Worm (Caenorhabditis elegans) whole organism, L2 larva: Measurements from ENCODE around the gene D1053.3.

ENCODE experiments used
- C34F6.9 ChIP-seq: fragments of 150-350 bp; optimal IDR thresholded peaks from 2 replicates; lab custom pipeline; 2014; ENCODE audit warnings: missing biosample characterization, missing genetic modification characterization
- F13H6.1 ChIP-seq: sonication (generic microtip); optimal IDR thresholded peaks from 2 replicates; lab custom pipeline; 2016; ENCODE audit warnings: missing genetic modification characterization, missing compliant biosample characterization
- Y55F3AM.14 ChIP-seq: fragments of 200-800 bp; sonication (Bioruptor generic); optimal IDR thresholded peaks from 2 replicates; lab custom pipeline; 2018; ENCODE audit warnings: mild to moderate bottlenecking, missing genetic modification characterization, missing compliant biosample characterization
- ZK546.5 ChIP-seq: sonication (generic microtip); optimal IDR thresholded peaks from 2 replicates; lab custom pipeline; 2017; ENCODE audit warnings: missing biosample characterization, missing genetic modification characterization
- alr-1 ChIP-seq: fragments of 150-350 bp; optimal IDR thresholded peaks from 2 replicates; lab custom pipeline; 2014; ENCODE audit warnings: missing biosample characterization, missing genetic modification characterization
- aly-2 ChIP-seq: fragments of 150-350 bp; optimal IDR thresholded peaks from 2 replicates; lab custom pipeline; 2014; ENCODE audit warnings: missing biosample characterization, missing genetic modification characterization
- ama-1 ChIP-seq: fragments of 150-350 bp; optimal IDR thresholded peaks from 2 replicates; lab custom pipeline; 2018; ENCODE audit warnings: inconsistent platforms
- ceh-82 ChIP-seq: fragments of 150-350 bp; optimal IDR thresholded peaks from 2 replicates; lab custom pipeline; 2014; ENCODE audit warnings: missing biosample characterization, missing genetic modification characterization
- crh-2 ChIP-seq: sonication (generic microtip); optimal IDR thresholded peaks from 2 replicates; lab custom pipeline; 2017; ENCODE audit warnings: missing biosample characterization, missing genetic modification characterization
- elt-3 ChIP-seq: sonication (generic microtip); optimal IDR thresholded peaks from 2 replicates; lab custom pipeline; 2017; ENCODE audit warnings: missing biosample characterization, missing genetic modification characterization
- gmeb-1 ChIP-seq: fragments of 150-350 bp; optimal IDR thresholded peaks from 2 replicates; lab custom pipeline; 2014; ENCODE audit warnings: missing biosample characterization, missing genetic modification characterization
- lin-11 ChIP-seq: fragments of 150-350 bp; sonication (generic microtip); optimal IDR thresholded peaks from 2 replicates; lab custom pipeline; 2014; ENCODE audit warnings: missing biosample characterization, missing genetic modification characterization, inconsistent platforms, mixed read lengths
- lin-13 ChIP-seq: fragments of 150-350 bp; optimal IDR thresholded peaks from 2 replicates; lab custom pipeline; 2014; ENCODE audit warnings: missing biosample characterization, missing genetic modification reagents, missing genetic modification characterization
- lin-39 ChIP-seq: fragments of 150-350 bp; optimal IDR thresholded peaks from 2 replicates; lab custom pipeline; 2014; ENCODE audit warnings: missing biosample characterization, missing genetic modification reagents, missing genetic modification characterization
- mab-5 ChIP-seq: fragments of 150-350 bp; optimal IDR thresholded peaks from 2 replicates; lab custom pipeline; 2014; ENCODE audit warnings: missing biosample characterization, missing genetic modification characterization
- mbf-1 ChIP-seq: sonication (generic microtip); optimal IDR thresholded peaks from 2 replicates; lab custom pipeline; 2017; ENCODE audit warnings: missing biosample characterization, missing genetic modification characterization
- nhr-10 ChIP-seq: sonication (generic microtip); optimal IDR thresholded peaks from 2 replicates; lab custom pipeline; 2017; ENCODE audit warnings: missing biosample characterization, missing genetic modification characterization
- nhr-11 ChIP-seq: fragments of 150-350 bp; optimal IDR thresholded peaks from 2 replicates; lab custom pipeline; 2014; ENCODE audit warnings: missing biosample characterization, missing genetic modification characterization
- nhr-12 ChIP-seq: fragments of 150-350 bp; optimal IDR thresholded peaks from 2 replicates; lab custom pipeline; 2014; ENCODE audit warnings: missing biosample characterization, missing genetic modification characterization
- nhr-21 ChIP-seq: fragments of 150-350 bp; optimal IDR thresholded peaks from 2 replicates; lab custom pipeline; 2014; ENCODE audit warnings: missing biosample characterization, missing genetic modification characterization
- nhr-23 ChIP-seq: fragments of 150-350 bp; optimal IDR thresholded peaks from 2 replicates; lab custom pipeline; 2014; ENCODE audit warnings: missing biosample characterization, missing genetic modification reagents, missing genetic modification characterization
- nhr-237 ChIP-seq: fragments of 150-350 bp; optimal IDR thresholded peaks from 2 replicates; lab custom pipeline; 2014; ENCODE audit warnings: missing biosample characterization, missing genetic modification characterization
- nhr-25 ChIP-seq: fragments of 150-350 bp; sonication (generic microtip); optimal IDR thresholded peaks from 3 replicates; lab custom pipeline; 2014; ENCODE audit warnings: missing biosample characterization, missing genetic modification characterization
- nhr-6 ChIP-seq: fragments of 150-350 bp; optimal IDR thresholded peaks from 2 replicates; lab custom pipeline; 2014; ENCODE audit warnings: missing biosample characterization, missing genetic modification characterization
- peb-1 ChIP-seq: fragments of 150-350 bp; optimal IDR thresholded peaks from 2 replicates; lab custom pipeline; 2014; ENCODE audit warnings: missing biosample characterization, missing genetic modification characterization
- sem-4 ChIP-seq: fragments of 150-350 bp; optimal IDR thresholded peaks from 2 replicates; lab custom pipeline; 2014; ENCODE audit warnings: missing biosample characterization, missing genetic modification reagents, missing genetic modification characterization
- skn-1 ChIP-seq: sonication (generic microtip); optimal IDR thresholded peaks from 2 replicates; lab custom pipeline; 2017; ENCODE audit warnings: missing biosample characterization, missing genetic modification characterization
- sma-9 ChIP-seq, 2 experiments: fragments of 150-350 bp in 1 of 2; sonication (generic microtip) in 1 of 2; optimal IDR thresholded peaks; 2 replicates each; lab custom pipeline; 2014 to 2016; ENCODE audit warnings: missing genetic modification characterization in 2 of 2, mild to moderate bottlenecking in 1 of 2, missing biosample characterization in 1 of 2, missing compliant biosample characterization in 1 of 2, missing genetic modification reagents in 1 of 2, moderate library complexity in 1 of 2
- snpc-4 ChIP-seq: fragments of 150-350 bp; optimal IDR thresholded peaks from 2 replicates; lab custom pipeline; 2014; ENCODE audit warnings: missing biosample characterization, missing genetic modification characterization
- unc-39 ChIP-seq: fragments of 150-350 bp; optimal IDR thresholded peaks from 2 replicates; lab custom pipeline; 2014; ENCODE audit warnings: missing biosample characterization, missing genetic modification characterization
- unc-55 ChIP-seq: fragments of 150-350 bp; sonication (generic microtip); optimal IDR thresholded peaks from 3 replicates; lab custom pipeline; 2014; ENCODE audit warnings: missing biosample characterization, missing genetic modification reagents, missing genetic modification characterization
- unc-62 ChIP-seq: fragments of 150-350 bp; optimal IDR thresholded peaks from 2 replicates; lab custom pipeline; 2014; ENCODE audit warnings: missing biosample characterization, missing genetic modification reagents, missing genetic modification characterization
- zag-1 ChIP-seq: fragments of 150-350 bp; optimal IDR thresholded peaks from 2 replicates; lab custom pipeline; 2014; ENCODE audit warnings: missing biosample characterization, missing genetic modification characterization

D1053.3 gene

DNA sequence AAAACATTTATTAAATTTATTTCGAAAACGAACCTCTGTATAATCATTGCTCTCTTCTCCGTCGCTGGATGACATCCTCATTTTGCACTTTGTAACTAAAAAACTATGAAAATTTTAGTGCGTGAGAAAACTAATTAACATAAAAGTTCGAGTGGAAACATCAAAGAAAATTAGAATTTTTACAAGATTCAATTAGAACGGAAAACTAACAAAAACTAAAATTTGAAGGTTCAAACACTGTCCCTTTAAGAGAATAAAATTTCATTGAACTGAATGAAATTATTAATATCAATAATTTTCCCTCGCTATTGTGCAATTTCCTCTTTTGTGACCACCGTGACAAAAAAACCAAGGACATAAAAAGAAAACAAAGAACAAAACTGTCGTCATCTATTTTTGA lies at the start of gene D1053.3:
Gene D1053.3, minus strand, starts transcription at position 101 of the 400 bp plus-strand sequence.
- TF ChIP-seq nhr-10 (tag; lab: Kevin White, UChicago) (no peak), sem-4 (tag; lab: Kevin White, UChicago) (no peak), mbf-1 (tag; lab: Kevin White, UChicago) (no peak), ceh-82 (tag; lab: Kevin White, UChicago) (no peak), elt-3 (tag; lab: Kevin White, UChicago) (no peak), unc-55 (GFP tag; lab: Kevin White, UChicago) (no peak), zag-1 (no peak), unc-39 (tag; lab: Kevin White, UChicago) (no peak), nhr-23 (tag; lab: Kevin White, UChicago) (no peak), sma-9 (GFP tag; optimal IDR thresholded peaks at IDR 0.05; lab: Kevin White, UChicago) (no peak), sma-9 (tag; optimal IDR thresholded peaks at IDR 0.05; lab: Kevin White, UChicago) (no peak), F13H6.1 (tag; lab: Kevin White, UChicago) (no peak), C34F6.9 (tag; lab: Kevin White, UChicago) (no peak), snpc-4 (no peak), gmeb-1 (tag; lab: Kevin White, UChicago) (no peak), nhr-237 (tag; lab: Kevin White, UChicago) (no peak), nhr-12 (no peak)
- TF ChIP-seq, all 48 proteins: peak for 0

DNA sequence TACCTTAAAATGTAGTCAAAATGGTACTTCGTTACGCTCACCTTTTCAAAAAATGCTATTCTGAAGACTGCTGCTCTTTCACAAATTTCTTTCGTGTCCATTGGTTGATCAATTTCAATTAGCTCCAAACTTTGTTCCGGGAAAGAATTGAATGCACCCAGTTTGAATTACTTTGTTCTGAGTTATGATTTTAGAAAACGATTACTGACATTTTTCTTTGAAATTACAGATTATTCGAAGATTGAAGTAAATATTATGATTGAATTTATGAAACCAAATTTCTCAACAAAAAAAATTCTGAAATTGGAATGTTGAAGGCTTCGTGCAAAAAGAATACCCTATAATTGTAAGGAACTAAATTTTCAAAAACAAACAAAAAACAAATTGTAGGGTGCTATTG lies 47.3 kb upstream of the D1053.3 start, which contains the start of gene Y102F5A.1:
Gene Y102F5A.1, minus strand, starts transcription at position 101 of the 400 bp plus-strand sequence.
- no peak for TF ChIP-seq gmeb-1 (tag; lab: Kevin White, UChicago)
- TF ChIP-seq sma-9 (GFP tag; optimal IDR thresholded peaks at IDR 0.05; lab: Kevin White, UChicago): no peak
- no peak for TF ChIP-seq sma-9 (tag; optimal IDR thresholded peaks at IDR 0.05; lab: Kevin White, UChicago)
- no peak for TF ChIP-seq nhr-12
- no peak for TF ChIP-seq peb-1 (tag; lab: Kevin White, UChicago)
- TF ChIP-seq nhr-237 (tag; lab: Kevin White, UChicago): no peak
- no peak for TF ChIP-seq lin-13 (GFP tag; lab: Kevin White, UChicago)
- TF ChIP-seq, all 48 proteins: peak for 0

DNA sequence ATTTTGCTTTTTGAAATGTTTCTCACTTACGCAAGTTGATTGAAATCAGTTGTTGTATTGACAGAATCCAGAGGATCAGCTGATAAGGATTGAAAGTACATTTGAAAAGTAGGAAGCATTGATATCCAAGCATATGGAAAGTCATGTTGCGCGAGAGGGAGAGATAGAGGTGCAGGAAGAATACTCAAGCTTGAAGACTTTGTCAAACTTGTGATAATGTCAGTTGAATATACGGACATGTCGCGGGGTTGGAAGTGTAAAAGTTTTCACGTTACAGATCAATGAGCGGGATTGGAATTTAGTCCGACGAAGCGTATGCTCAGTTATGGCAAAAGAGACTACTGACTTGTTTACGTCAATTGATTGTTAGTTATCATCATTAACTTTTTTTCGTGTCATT lies 32.3 kb upstream of the D1053.3 start, which contains the start of gene ttx-3:
Gene ttx-3, minus strand, starts transcription at position 101 of the 400 bp plus-strand sequence.
- TF ChIP-seq snpc-4 (no peak), nhr-25 (no peak), nhr-23 (tag; lab: Kevin White, UChicago) (no peak), Y55F3AM.14 (GFP tag; lab: Kevin White, UChicago) (no peak), aly-2 (tag; lab: Kevin White, UChicago) (no peak), lin-39 (no peak), unc-55 (GFP tag; lab: Kevin White, UChicago) (no peak)
- TF ChIP-seq, all 48 proteins: peak for 0

DNA sequence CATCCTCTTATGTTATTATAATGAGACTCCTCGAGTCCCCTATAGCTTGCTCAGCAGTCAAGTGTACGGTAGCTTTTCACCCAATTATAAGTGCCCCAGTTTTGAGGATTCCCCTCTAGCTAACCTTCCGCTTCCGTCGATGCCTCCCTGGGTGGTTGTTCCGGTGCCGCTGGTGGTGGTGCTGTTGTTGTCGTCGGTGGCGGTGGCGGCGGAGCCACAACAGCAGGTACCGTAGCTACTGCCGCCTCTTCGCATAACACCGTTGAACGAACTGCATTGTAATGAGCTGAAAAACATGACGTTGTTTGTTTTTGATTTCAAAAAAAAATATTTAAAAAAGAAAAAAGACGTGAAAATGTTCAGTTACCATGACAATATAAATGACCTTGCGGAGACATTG lies 29.5 kb upstream of the D1053.3 start:
- TF ChIP-seq nhr-6 (tag; lab: Kevin White, UChicago) (no peak), peb-1 (tag; lab: Kevin White, UChicago) (no peak), unc-39 (tag; lab: Kevin White, UChicago) (no peak), unc-62 (GFP tag; lab: Kevin White, UChicago) (no peak), ama-1 (lab: Kevin White, UChicago) (no peak), Y55F3AM.14 (GFP tag; lab: Kevin White, UChicago) (no peak), alr-1 (tag; lab: Kevin White, UChicago) (no peak), skn-1 (tag; lab: Kevin White, UChicago) (no peak), lin-39 (no peak), ZK546.5 (no peak), nhr-11 (tag; lab: Kevin White, UChicago) (no peak), nhr-237 (tag; lab: Kevin White, UChicago) (no peak), elt-3 (tag; lab: Kevin White, UChicago) (no peak), mab-5 (tag; lab: Kevin White, UChicago) (no peak), lin-11 (no peak), nhr-12 (no peak)

DNA sequence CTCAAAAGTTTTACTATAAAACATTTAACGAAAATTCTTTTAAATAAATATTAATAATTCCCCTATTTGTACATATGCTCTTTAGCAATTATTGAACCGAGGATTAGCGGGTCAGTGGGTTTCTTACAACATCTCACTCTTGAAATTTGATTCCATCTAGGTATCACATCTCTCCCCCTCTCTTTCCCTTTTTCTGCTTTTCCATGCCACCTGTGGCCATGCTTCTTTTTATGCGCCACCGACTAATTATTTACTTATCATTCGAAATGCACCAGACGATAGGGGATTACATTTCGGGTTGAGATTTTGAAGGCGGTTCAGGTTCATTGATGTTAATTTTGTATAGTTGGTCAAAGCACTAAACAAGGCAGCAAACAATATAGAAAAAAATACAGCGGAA lies 28.9 kb upstream of the D1053.3 start:
- TF ChIP-seq crh-2 (tag; lab: Kevin White, UChicago): no peak
- TF ChIP-seq aly-2 (tag; lab: Kevin White, UChicago): no peak
- TF ChIP-seq nhr-21 (tag; lab: Kevin White, UChicago): no peak
- no peak for TF ChIP-seq lin-11
- no peak for TF ChIP-seq F13H6.1 (tag; lab: Kevin White, UChicago)
- no peak for TF ChIP-seq nhr-11 (tag; lab: Kevin White, UChicago)
